Worm (Caenorhabditis elegans) whole organism, L3 larva: ENCODE data around the gene tbc-17.
"Not testable (repeated sequence)": the region's sequence is repeated elsewhere in the genome, so short reads cannot be mapped to it uniquely, and the experiment has no call there.

Source experiments
- ama-1 ChIP-seq: fragments of 150-350 bp; optimal IDR thresholded peaks from 2 replicates; lab custom pipeline; 2018
- ceh-16 ChIP-seq: sonication (generic microtip); optimal IDR thresholded peaks from 2 replicates; lab custom pipeline; 2017; ENCODE audit warnings: missing biosample characterization, missing genetic modification characterization
- ceh-28 ChIP-seq: fragments of 150-350 bp; optimal IDR thresholded peaks from 2 replicates; lab custom pipeline; 2014; ENCODE audit warnings: missing biosample characterization, missing genetic modification reagents, missing genetic modification characterization
- ceh-82 ChIP-seq: fragments of 150-350 bp; optimal IDR thresholded peaks from 2 replicates; lab custom pipeline; 2014; ENCODE audit warnings: missing biosample characterization, missing genetic modification characterization
- ceh-9 ChIP-seq: sonication (generic microtip); optimal IDR thresholded peaks from 2 replicates; lab custom pipeline; 2018; ENCODE audit warnings: missing biosample characterization, missing genetic modification characterization
- elt-1 ChIP-seq: fragments of 150-350 bp; optimal IDR thresholded peaks from 2 replicates; lab custom pipeline; 2014; ENCODE audit warnings: missing biosample characterization, missing genetic modification characterization
- elt-2 ChIP-seq: sonication (generic microtip); optimal IDR thresholded peaks from 2 replicates; lab custom pipeline; 2016; ENCODE audit warnings: missing genetic modification reagents, mild to moderate bottlenecking, missing genetic modification characterization, missing compliant biosample characterization
- elt-3 ChIP-seq, 3 experiments: fragments of 150-350 bp in 1 of 3; sonication (generic microtip) in 2 of 3; optimal IDR thresholded peaks; 2 replicates in 2 of 3; 4 replicates in 1 of 3; lab custom pipeline; 2014 to 2017; ENCODE audit warnings: missing biosample characterization in 3 of 3, missing genetic modification characterization in 3 of 3
- eor-1 ChIP-seq, 2 experiments: fragments of 150-350 bp; optimal IDR thresholded peaks; 2 replicates each; lab custom pipeline; 2014 to 2018; ENCODE audit warnings: missing biosample characterization in 2 of 2, missing genetic modification characterization in 2 of 2
- fkh-10 ChIP-seq: sonication (generic microtip); optimal IDR thresholded peaks from 2 replicates; lab custom pipeline; 2017; ENCODE audit warnings: missing biosample characterization, missing genetic modification reagents, missing genetic modification characterization
- fkh-2 ChIP-seq: fragments of 150-350 bp; optimal IDR thresholded peaks from 2 replicates; lab custom pipeline; 2014; ENCODE audit warnings: missing biosample characterization, missing genetic modification reagents, missing genetic modification characterization
- jun-1 ChIP-seq: fragments of 150-350 bp; optimal IDR thresholded peaks from 2 replicates; lab custom pipeline; 2014; ENCODE audit warnings: missing biosample characterization, missing genetic modification reagents, missing genetic modification characterization
- lsy-12 ChIP-seq: sonication (generic microtip); optimal IDR thresholded peaks from 2 replicates; lab custom pipeline; 2016; ENCODE audit warnings: mild to moderate bottlenecking, missing genetic modification characterization, missing compliant biosample characterization
- nfya-1 ChIP-seq: sonication (generic microtip); optimal IDR thresholded peaks from 2 replicates; lab custom pipeline; 2017; ENCODE audit warnings: missing genetic modification characterization, mild to moderate bottlenecking, missing compliant biosample characterization, antibody characterized with exemption, moderate library complexity; ENCODE audit not compliant: insufficient read depth
- nhr-11 ChIP-seq: fragments of 150-350 bp; optimal IDR thresholded peaks from 2 replicates; lab custom pipeline; 2014; ENCODE audit warnings: missing biosample characterization, missing genetic modification characterization
- nhr-12 ChIP-seq: fragments of 150-350 bp; optimal IDR thresholded peaks from 2 replicates; lab custom pipeline; 2014; ENCODE audit warnings: missing biosample characterization, missing genetic modification characterization
- nhr-23 ChIP-seq: fragments of 150-350 bp; optimal IDR thresholded peaks from 2 replicates; lab custom pipeline; 2014; ENCODE audit warnings: missing biosample characterization, missing genetic modification reagents, missing genetic modification characterization
- nhr-25 ChIP-seq: sonication (generic microtip); optimal IDR thresholded peaks from 2 replicates; lab custom pipeline; 2017; ENCODE audit warnings: missing biosample characterization, missing genetic modification characterization
- nhr-67 ChIP-seq: fragments of 150-350 bp; optimal IDR thresholded peaks from 2 replicates; lab custom pipeline; 2014; ENCODE audit warnings: missing biosample characterization, missing genetic modification characterization
- nhr-76 ChIP-seq: fragments of 150-350 bp; sonication (generic microtip); optimal IDR thresholded peaks from 5 replicates; lab custom pipeline; 2014; ENCODE audit warnings: missing biosample characterization, missing genetic modification characterization
- nhr-77 ChIP-seq: fragments of 150-350 bp; optimal IDR thresholded peaks from 2 replicates; lab custom pipeline; 2014; ENCODE audit warnings: missing biosample characterization, missing genetic modification characterization
- pha-4 ChIP-seq: fragments of 150-350 bp; optimal IDR thresholded peaks from 2 replicates; lab custom pipeline; 2014; ENCODE audit warnings: missing biosample characterization, missing genetic modification reagents, missing genetic modification characterization
- pqm-1 ChIP-seq: fragments of 150-350 bp; optimal IDR thresholded peaks from 2 replicates; lab custom pipeline; 2017; ENCODE audit warnings: missing biosample characterization, missing genetic modification characterization, inconsistent platforms
- sea-2 ChIP-seq: fragments of 150-350 bp; sonication (generic microtip); optimal IDR thresholded peaks from 4 replicates; lab custom pipeline; 2014; ENCODE audit warnings: missing biosample characterization, missing genetic modification reagents, missing genetic modification characterization
- tbx-2 ChIP-seq: sonication (generic microtip); optimal IDR thresholded peaks from 2 replicates; lab custom pipeline; 2016; ENCODE audit warnings: mild to moderate bottlenecking, missing genetic modification characterization, missing compliant biosample characterization
- unc-62 ChIP-seq: fragments of 150-350 bp; sonication (generic microtip); optimal IDR thresholded peaks from 4 replicates; lab custom pipeline; 2014; ENCODE audit warnings: missing biosample characterization, missing genetic modification reagents, missing genetic modification characterization
- zag-1 ChIP-seq: fragments of 150-350 bp; optimal IDR thresholded peaks from 2 replicates; lab custom pipeline; 2014; ENCODE audit warnings: missing biosample characterization, missing genetic modification characterization
- ztf-11 ChIP-seq: fragments of 150-350 bp; optimal IDR thresholded peaks from 2 replicates; lab custom pipeline; 2014; ENCODE audit warnings: missing biosample characterization, missing genetic modification characterization
- ztf-4 ChIP-seq: fragments of 150-350 bp; optimal IDR thresholded peaks from 2 replicates; lab custom pipeline; 2014; ENCODE audit warnings: missing biosample characterization, missing genetic modification characterization

Gene tbc-17

ce11 chrII:12739306-12739705 is 45.1 kb downstream of the tbc-17 start:
- TF ChIP-seq elt-1 (tag; lab: Kevin White, UChicago): no peak
- no peak for TF ChIP-seq ztf-4 (tag; lab: Kevin White, UChicago)
- TF ChIP-seq nhr-77 (tag; lab: Kevin White, UChicago): no peak
- TF ChIP-seq nhr-67 (tag; lab: Kevin White, UChicago): no peak
- no peak for TF ChIP-seq tbx-2 (tag; lab: Kevin White, UChicago)
- TF ChIP-seq nhr-25 (tag; lab: Kevin White, UChicago): no peak

- not testable (repeated sequence) for TF ChIP-seq fkh-10 (GFP tag; lab: Kevin White, UChicago); eor-1 (tag; optimal IDR thresholded peaks at IDR 0.05; lab: Kevin White, UChicago); jun-1
These were observed 59.5 kb downstream of the tbc-17 start, which contains the start of gene Y46G5A.39 for ce11 chrII:12753725-12754124. Gene Y46G5A.39, minus strand, starts transcription at chrII:12753825.

ce11 chrII:12756180-12756579 is 62.0 kb downstream of the tbc-17 start, which contains the start of the genes Y46G5A.7 and Y46G5A.8:
Gene Y46G5A.7, minus strand, starts transcription at chrII:12756332.
Gene Y46G5A.8, plus strand, starts transcription at chrII:12756338.
- TF ChIP-seq unc-62 (GFP tag; lab: Kevin White, UChicago) (no peak), nhr-23 (no peak)

- TF ChIP-seq fkh-2 (no peak), fkh-10 (GFP tag; lab: Kevin White, UChicago) (no peak), zag-1 (tag; lab: Kevin White, UChicago) (no peak), ztf-4 (tag; lab: Kevin White, UChicago) (no peak), nhr-11 (tag; lab: Kevin White, UChicago) (no peak), nfya-1 (tag; lab: Kevin White, UChicago) (no peak), elt-3 (tag; optimal IDR thresholded peaks at IDR 0.05; lab: Kevin White, UChicago) (no peak), pqm-1 (tag; lab: Kevin White, UChicago) (no peak), ceh-9 (tag; lab: Kevin White, UChicago) (no peak)
These were observed 66.3 kb downstream of the tbc-17 start, which contains the start of gene cnp-2 for ce11 chrII:12760497-12760896. Gene cnp-2, plus strand, starts transcription at chrII:12760797.

- TF ChIP-seq nfya-1 (tag; lab: Kevin White, UChicago) (no peak), pha-4 (tag; lab: Kevin White, UChicago) (no peak), elt-2 (tag; lab: Kevin White, UChicago) (no peak), jun-1 (no peak), sea-2 (GFP tag; lab: Kevin White, UChicago) (no peak), nhr-12 (tag; lab: Kevin White, UChicago) (no peak), ama-1 (lab: Kevin White, UChicago) (no peak), ztf-11 (tag; lab: Kevin White, UChicago) (no peak), elt-1 (tag; lab: Kevin White, UChicago) (no peak), nhr-76 (no peak), eor-1 (tag; optimal IDR thresholded peaks at IDR 0.05; lab: Kevin White, UChicago) (no peak), elt-3 (tag; optimal IDR thresholded peaks at IDR 0.05; lab: Kevin White, UChicago) (no peak), lsy-12 (tag; lab: Kevin White, UChicago) (no peak), ztf-4 (tag; lab: Kevin White, UChicago) (no peak), ceh-16 (tag; lab: Kevin White, UChicago) (no peak), ceh-82 (tag; lab: Kevin White, UChicago) (no peak), fkh-2 (no peak), ceh-9 (tag; lab: Kevin White, UChicago) (no peak), unc-62 (GFP tag; lab: Kevin White, UChicago) (no peak), nhr-77 (tag; lab: Kevin White, UChicago) (no peak)
These were observed 70.3 kb downstream of the tbc-17 start for ce11 chrII:12764476-12764875.

- peak; percentile 81 for TF ChIP-seq ceh-28 (tag; lab: Kevin White, UChicago)
- TF ChIP-seq nhr-12 (tag; lab: Kevin White, UChicago): no peak
These were observed 72.4 kb downstream of the tbc-17 start for ce11 chrII:12766443-12767188.
